Worm (Caenorhabditis elegans): ENCODE measurements around the gene srd-19.

The srd-19 gene

DNA sequence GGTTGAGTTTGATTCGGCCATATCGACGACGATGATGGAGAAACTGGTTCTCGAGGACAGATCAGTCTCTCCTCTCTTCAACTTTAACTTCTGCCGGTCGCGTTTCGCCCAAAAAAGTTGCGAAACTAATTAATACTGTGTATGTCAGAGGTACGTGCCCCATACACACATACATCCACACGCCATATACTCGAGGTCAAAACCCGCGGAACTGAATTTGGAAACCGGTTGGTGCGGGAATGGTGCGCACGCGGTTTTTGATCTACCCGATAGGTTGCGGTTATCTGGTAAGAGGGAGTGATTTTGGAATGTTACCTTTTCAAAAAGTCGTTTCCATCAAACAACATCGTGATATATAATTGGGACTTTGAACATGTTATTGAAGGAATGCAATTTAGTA, 48.4 kb downstream of the srd-19 start, which contains the start of gene ifbp-1:
Gene ifbp-1, minus strand, starts transcription at position 85 of the 400 bp plus-strand sequence.
- TF ChIP-seq mcd-1 (GFP tag; IDR thresholded peaks at IDR 0.05) (no peak), lin-26 (GFP tag; IDR thresholded peaks at IDR 0.05) (peak; percentile 60; the same call in 1 of the 2 replicates), hlh-26 (GFP tag; conservative IDR thresholded peaks at IDR 0.05) (no peak), Y67H2A.10 (GFP tag; conservative IDR thresholded peaks at IDR 0.05) (no peak), nfya-1 (tag; optimal IDR thresholded peaks at IDR 0.05; ENCODE audit: borderline replicate concordance, insufficient read depth) (no peak), fkh-3 (tag; optimal IDR thresholded peaks at IDR 0.05) (no peak), lin-40 (tag; optimal IDR thresholded peaks at IDR 0.05) (peak; percentile 73), C06A6.2 (GFP tag; conservative IDR thresholded peaks at IDR 0.05) (no peak), chd-7 (tag; optimal IDR thresholded peaks at IDR 0.05) (no peak), ama-1 (optimal IDR thresholded peaks at IDR 0.05) (no peak), ama-1 (GFP tag; optimal IDR thresholded peaks at IDR 0.05) (no peak), somi-1 (GFP tag; optimal IDR thresholded peaks at IDR 0.05) (peak; percentile 42), repo-1 (tag; optimal IDR thresholded peaks at IDR 0.05) (no peak), cebp-1 (GFP tag; IDR thresholded peaks at IDR 0.05) (peak; percentile 50; the same call in 1 of the 2 replicates), cebp-1 (tag; optimal IDR thresholded peaks at IDR 0.05) (peak; percentile 79), akir-1 (GFP tag; optimal IDR thresholded peaks at IDR 0.05) (no peak), T26A5.8 (tag; optimal IDR thresholded peaks at IDR 0.05) (no peak), egl-18 (GFP tag; IDR thresholded peaks at IDR 0.05) (no peak), ZK185.1 (tag; optimal IDR thresholded peaks at IDR 0.05; ENCODE audit: poor library complexity, severe bottlenecking) (no peak), F55B11.4 (tag; optimal IDR thresholded peaks at IDR 0.05; ENCODE audit: borderline replicate concordance, insufficient read depth) (no peak), ztf-26 (tag; optimal IDR thresholded peaks at IDR 0.05) (peak; percentile 73), lag-1 (GFP tag; IDR thresholded peaks at IDR 0.05) (no peak), K11D2.4 (GFP tag; IDR thresholded peaks at IDR 0.05) (0 out of 2 replicates have a peak, but pooled peaks have one; percentile 66), hmg-1.2 (GFP tag; IDR thresholded peaks at IDR 0.05) (no peak), egl-44 (GFP tag; IDR thresholded peaks at IDR 0.05) (0 out of 2 replicates have a peak, but pooled peaks have one; percentile 15), B0035.1 (tag; optimal IDR thresholded peaks at IDR 0.05) (no peak), nhr-80 (tag; optimal IDR thresholded peaks at IDR 0.05) (no peak), let-526 (GFP tag; IDR thresholded peaks at IDR 0.05) (no peak), rec-8 (tag; optimal IDR thresholded peaks at IDR 0.05) (no peak), sptf-2 (GFP tag; optimal IDR thresholded peaks at IDR 0.05) (no peak), ztf-3 (GFP tag; optimal IDR thresholded peaks at IDR 0.05) (no peak), lsl-1 (GFP tag; optimal IDR thresholded peaks at IDR 0.05) (no peak), unc-130 (GFP tag; optimal IDR thresholded peaks at IDR 0.05) (no peak), ceh-27 (GFP tag; optimal IDR thresholded peaks at IDR 0.05) (peak; percentile 9), nhr-120 (GFP tag; IDR thresholded peaks at IDR 0.05) (no peak), unc-62 (GFP tag; optimal IDR thresholded peaks at IDR 0.05) (no peak), ceh-100 (GFP tag; IDR thresholded peaks at IDR 0.05) (no peak)

Measured in whole organism, young adult.